Fruit fly (Drosophila melanogaster) whole organism, prepupa: ENCODE results near the gene Pex5.
A peak's percentile ranks its signal among the peaks of the same experiment; 100 is the strongest.

ENCODE experiments used
- Blimp-1 ChIP-seq: fragments of 200-800 bp; sonication (Bioruptor generic); optimal IDR thresholded peaks from 3 replicates; lab custom pipeline; 2017; ENCODE audit warnings: missing biosample characterization, missing genetic modification characterization, mild to moderate bottlenecking, moderate library complexity, missing genetic modification reagents
- CG11762 ChIP-seq: fragments of 200-800 bp; sonication (Bioruptor generic); optimal IDR thresholded peaks from 3 replicates; lab custom pipeline; 2016; ENCODE audit warnings: missing biosample characterization, missing genetic modification characterization; ENCODE audit not compliant: insufficient read depth
- CG3032 ChIP-seq: fragments of 200-800 bp; optimal IDR thresholded peaks from 2 replicates; lab custom pipeline; 2019; ENCODE audit warnings: missing biosample characterization, mild to moderate bottlenecking, missing genetic modification characterization, moderate library complexity
- CG34406 ChIP-seq: fragments of 200-800 bp; sonication (Bioruptor generic); optimal IDR thresholded peaks from 3 replicates; lab custom pipeline; 2016; ENCODE audit warnings: missing biosample characterization, missing genetic modification characterization
- CG6808 ChIP-seq: fragments of 200-800 bp; sonication (Bioruptor generic); optimal IDR thresholded peaks from 3 replicates; lab custom pipeline; 2017; ENCODE audit warnings: missing biosample characterization, missing genetic modification characterization, mild to moderate bottlenecking, moderate library complexity, missing genetic modification reagents
- CG6854 ChIP-seq: fragments of 200-800 bp; sonication (Bioruptor generic); optimal IDR thresholded peaks from 2 replicates; lab custom pipeline; 2017; ENCODE audit warnings: missing biosample characterization, mild to moderate bottlenecking, missing genetic modification characterization
- Gug ChIP-seq: fragments of 200-800 bp; sonication (Bioruptor generic); IDR thresholded peaks from 2 replicates; pipeline ENCODE4 v1.3.6; 2022; ENCODE audit warnings: missing biosample characterization, missing genetic modification characterization
- Lpt ChIP-seq: fragments of 200-800 bp; sonication (Bioruptor generic); optimal IDR thresholded peaks from 3 replicates; lab custom pipeline; 2016; ENCODE audit warnings: missing biosample characterization, missing genetic modification characterization
- Met ChIP-seq: fragments of 200-800 bp; sonication (Bioruptor generic); optimal IDR thresholded peaks from 3 replicates; lab custom pipeline; 2016; ENCODE audit warnings: missing biosample characterization, missing genetic modification characterization
- acj6 ChIP-seq: fragments of 200-800 bp; sonication (Bioruptor generic); optimal IDR thresholded peaks from 3 replicates; lab custom pipeline; 2016; ENCODE audit warnings: missing biosample characterization, missing genetic modification characterization
- net ChIP-seq: fragments of 200-800 bp; sonication (Bioruptor generic); optimal IDR thresholded peaks from 3 replicates; lab custom pipeline; 2016; ENCODE audit warnings: missing biosample characterization, missing genetic modification characterization

DNA sequence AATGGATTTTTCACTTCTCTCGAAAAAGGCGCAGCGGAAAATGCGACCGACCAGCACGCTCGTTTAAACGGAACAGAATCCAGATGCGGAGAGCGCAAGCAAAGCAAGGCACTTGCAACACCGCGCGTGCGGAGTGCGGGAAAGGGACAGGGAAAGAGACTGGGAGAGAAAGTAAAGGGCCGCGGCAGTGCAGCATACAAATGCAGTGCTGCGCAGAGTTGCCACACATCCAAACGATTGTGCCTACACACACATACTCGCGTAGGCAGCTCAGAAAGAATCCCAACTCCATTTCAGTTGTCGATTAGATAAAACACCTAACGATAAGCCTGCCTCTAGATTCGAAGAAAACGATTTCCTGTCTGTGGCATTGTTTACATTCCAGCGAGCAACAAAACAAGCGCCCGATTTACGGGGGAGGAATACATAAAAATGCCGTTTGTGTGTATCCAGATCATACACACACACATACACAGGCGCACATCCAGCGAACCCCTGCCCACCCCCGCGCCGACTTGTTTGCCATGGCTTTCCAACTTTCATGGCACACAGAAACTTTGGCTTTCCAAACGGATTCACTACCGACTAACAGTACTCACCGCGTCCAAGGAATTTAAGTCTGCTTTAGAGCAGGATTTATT is 30.7 kb upstream of the Pex5 start:
- TF ChIP-seq Blimp-1 (GFP tag; lab: Kevin White, UChicago) (peak; percentile 56), Gug (GFP tag; lab: Robert Waterston, UW) (no peak), CG34406 (GFP tag; lab: Kevin White, UChicago) (no peak), CG11762 (GFP tag; lab: Kevin White, UChicago) (no peak), net (GFP tag; lab: Kevin White, UChicago) (peak; percentile 42), Met (GFP tag; lab: Kevin White, UChicago) (no peak), CG3032 (tag; lab: Kevin White, UChicago) (no peak), acj6 (no peak), CG6808 (GFP tag; lab: Kevin White, UChicago) (no peak), Lpt (GFP tag; lab: Kevin White, UChicago) (peak; percentile 26), CG6854 (GFP tag; lab: Kevin White, UChicago) (no peak)
